Fruit fly (Drosophila melanogaster) ovary, adult (tissue): ENCODE results near the gene CLIP-190.

Experiments
- CG17801 ChIP-seq: fragments of 200-800 bp; optimal IDR thresholded peaks from 2 replicates; lab custom pipeline; 2019; ENCODE audit warnings: missing biosample characterization, mild to moderate bottlenecking, missing genetic modification characterization, moderate library complexity; ENCODE audit not compliant: partially characterized antibody

The CLIP-190 gene

DNA sequence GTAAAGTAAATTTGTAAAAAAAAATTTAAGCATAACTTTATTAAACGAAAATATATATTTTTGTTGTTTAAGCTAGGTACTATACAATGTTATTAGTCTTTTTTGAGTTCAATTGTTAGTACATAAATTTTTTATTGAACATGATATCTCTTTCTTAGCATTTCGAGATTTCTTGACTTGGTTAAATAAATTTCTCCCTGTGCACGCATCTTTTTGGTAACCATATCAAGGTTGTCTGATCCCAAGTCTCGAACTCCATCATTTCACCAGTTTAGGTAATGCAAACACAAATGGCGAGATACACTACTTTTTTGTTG lies 46.8 kb downstream of the CLIP-190 start:
- TF ChIP-seq CG17801 (GFP tag; lab: Kevin White, UChicago) = no peak

DNA sequence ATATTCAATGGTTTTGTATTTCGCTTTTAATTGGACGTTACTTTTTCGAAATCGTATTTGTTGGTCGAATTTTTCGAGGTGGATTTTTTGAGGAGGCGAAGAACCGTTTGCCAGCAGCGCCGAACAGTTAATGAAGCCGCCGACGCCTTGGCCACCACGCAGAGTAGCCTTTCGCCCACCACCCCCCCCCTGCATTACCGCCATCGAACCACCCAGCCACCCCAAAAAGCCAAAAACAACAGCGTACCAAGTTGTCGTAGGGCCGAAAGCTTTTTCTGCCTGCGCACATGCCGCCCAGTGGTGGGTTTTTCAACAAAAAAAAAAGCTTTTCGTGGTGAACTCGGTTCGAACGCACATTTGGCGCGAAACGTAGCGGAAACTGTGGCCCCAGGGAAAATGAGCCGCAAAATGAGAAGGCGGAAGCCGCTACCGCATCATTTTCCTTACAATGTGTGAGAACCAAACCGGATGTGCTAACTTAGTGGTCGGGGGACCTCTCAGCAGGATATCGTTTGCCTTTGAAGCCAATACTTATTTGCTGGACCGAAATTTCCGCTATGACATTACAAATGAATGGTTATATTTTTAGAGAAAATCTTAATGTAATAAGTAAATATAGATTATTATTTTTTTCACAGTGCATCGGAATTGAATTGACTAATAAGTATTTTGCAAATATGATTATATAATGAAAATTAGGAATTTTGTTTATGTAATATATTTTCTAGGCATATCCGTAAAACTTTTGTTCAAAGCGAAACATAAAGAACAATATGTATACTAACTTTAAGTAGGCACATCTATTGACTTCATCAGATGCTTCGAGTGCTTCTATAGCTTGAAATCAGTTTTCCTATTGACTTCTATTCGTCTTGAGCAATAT lies 48.8 kb downstream of the CLIP-190 start, which contains the start of the genes Dif and CG5043:
Dif (minus strand) TSS at position 132 of the 883 bp plus-strand sequence.
CG5043 (plus strand) TSS at position 833 of the 883 bp plus-strand sequence.
- TF ChIP-seq CG17801 (GFP tag; lab: Kevin White, UChicago) = no peak

DNA sequence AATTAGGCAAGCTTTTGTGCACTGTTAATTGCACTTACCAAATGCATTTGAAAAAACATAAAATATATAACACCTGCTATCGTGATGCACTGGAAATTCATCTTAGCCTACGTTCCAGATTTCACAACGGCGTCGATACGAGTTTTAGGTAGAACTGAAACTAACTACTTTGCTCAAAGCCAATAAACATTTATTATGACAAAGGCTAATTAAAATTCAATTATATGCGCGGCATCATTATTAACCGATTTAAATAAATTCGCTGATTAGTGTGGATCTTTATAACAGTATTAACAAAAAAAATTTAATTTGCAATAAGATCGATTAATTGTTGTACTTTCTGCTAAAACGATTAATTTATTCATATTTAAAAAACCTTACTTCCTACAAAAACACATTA lies 52.0 kb downstream of the CLIP-190 start, which contains the start of gene CG33928:
CG33928 (minus strand) TSS at position 101 of the 400 bp plus-strand sequence.
- TF ChIP-seq CG17801 (GFP tag; lab: Kevin White, UChicago) = no peak

DNA sequence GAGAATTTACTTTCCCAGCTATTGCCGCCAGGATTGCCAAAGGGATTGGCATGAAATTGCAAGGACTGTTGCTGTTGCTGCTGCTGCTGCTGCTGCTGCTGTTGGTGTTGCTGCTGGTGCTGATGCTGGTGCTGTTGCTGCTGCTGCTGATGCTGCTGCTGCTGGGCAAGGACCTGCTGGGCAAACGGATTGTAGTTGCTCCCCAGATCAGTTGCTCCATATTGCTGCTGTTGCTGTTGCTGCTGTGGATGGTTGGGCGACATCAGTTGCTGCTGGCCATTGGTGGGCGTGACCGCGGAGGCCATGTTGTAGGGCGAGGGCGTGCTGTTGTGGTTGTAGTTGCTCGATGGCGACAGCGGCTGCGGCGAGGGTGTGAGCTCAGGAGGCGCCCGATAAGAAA lies 53.1 kb downstream of the CLIP-190 start:
- no peak for TF ChIP-seq CG17801 (GFP tag; lab: Kevin White, UChicago)

DNA sequence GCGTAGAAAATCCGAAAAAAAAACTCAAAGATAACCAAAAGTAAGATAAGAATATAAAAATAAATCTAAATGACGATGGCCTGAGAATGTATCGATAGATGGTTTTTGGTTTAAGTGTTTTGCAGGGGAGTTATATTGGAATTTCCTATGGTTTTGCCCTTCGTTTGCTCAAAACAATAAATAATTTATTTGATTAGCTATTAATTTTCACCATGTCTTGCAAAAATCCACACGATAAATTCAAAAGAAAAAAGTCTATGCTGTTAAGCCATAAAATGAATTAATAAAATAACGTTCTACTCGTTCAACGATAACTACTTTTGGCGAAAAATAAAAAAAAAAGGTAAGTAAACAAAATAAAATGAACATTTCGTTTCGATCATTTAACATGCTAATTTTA lies 62.6 kb downstream of the CLIP-190 start:
- TF ChIP-seq CG17801 (GFP tag; lab: Kevin White, UChicago) = no peak

DNA sequence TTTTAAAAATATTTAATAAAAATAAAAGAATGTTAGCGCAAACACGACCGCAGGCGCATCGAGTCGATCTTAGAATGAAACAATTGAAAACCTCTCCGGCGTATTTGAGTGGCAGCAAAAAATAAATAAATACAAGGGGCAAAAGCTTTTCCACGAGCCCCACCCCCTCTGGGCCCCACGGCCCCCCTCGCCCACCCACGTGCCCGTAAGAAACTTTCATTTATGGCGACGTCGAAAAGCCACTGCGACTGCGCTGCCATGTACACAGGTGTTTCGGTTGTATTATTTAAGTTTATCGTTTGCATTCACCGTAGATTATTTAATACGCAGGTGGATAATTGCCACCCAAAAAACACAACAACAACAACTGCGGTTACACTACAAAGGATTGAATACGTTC lies 63.9 kb downstream of the CLIP-190 start:
- no peak for TF ChIP-seq CG17801 (GFP tag; lab: Kevin White, UChicago)

DNA sequence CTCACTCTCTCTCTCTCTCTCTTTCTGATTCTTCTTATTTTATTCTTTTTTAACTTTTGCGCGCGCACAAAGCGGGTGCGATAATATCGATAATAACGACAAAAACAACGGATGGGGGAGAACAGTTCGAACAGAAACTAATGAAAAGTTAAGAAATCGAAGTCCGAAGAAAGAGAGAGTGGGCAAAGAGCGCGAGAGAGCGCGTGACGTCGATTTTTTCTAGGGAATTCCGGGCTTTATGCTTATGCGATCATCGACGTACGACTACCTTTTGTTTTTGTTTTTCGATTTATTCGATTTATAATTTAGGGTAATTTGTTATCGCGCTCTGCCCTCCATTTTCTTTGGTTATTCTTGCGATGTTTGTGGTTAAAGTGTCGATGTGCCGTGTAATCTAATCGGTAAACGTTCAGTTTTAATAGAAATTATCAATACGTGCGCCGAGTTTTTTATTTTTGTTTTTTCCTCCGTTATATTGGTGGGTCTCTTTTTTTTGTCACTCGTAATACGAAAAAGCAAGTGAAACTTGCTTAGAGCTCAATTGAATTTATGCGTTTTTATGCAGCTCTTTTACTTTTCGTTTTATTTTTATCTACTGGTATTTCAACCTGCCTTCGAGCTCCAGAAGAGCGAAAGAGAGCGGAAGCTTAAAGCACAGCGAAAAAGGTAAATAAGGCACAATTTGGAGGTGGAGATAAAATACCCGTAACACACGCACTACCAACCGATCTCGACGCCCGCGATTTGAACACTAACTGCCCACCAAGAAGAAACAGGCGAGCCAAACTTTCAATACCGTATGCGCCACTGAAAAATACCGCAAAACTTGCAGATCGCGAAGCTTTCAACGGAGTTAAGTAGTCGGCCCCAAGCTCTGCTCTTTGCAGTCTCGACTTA lies 65.4 kb downstream of the CLIP-190 start, which contains the start of gene dl:
dl (minus strand) TSS at position 757 of the 897 bp plus-strand sequence.
- TF ChIP-seq CG17801 (GFP tag; lab: Kevin White, UChicago) = no peak

DNA sequence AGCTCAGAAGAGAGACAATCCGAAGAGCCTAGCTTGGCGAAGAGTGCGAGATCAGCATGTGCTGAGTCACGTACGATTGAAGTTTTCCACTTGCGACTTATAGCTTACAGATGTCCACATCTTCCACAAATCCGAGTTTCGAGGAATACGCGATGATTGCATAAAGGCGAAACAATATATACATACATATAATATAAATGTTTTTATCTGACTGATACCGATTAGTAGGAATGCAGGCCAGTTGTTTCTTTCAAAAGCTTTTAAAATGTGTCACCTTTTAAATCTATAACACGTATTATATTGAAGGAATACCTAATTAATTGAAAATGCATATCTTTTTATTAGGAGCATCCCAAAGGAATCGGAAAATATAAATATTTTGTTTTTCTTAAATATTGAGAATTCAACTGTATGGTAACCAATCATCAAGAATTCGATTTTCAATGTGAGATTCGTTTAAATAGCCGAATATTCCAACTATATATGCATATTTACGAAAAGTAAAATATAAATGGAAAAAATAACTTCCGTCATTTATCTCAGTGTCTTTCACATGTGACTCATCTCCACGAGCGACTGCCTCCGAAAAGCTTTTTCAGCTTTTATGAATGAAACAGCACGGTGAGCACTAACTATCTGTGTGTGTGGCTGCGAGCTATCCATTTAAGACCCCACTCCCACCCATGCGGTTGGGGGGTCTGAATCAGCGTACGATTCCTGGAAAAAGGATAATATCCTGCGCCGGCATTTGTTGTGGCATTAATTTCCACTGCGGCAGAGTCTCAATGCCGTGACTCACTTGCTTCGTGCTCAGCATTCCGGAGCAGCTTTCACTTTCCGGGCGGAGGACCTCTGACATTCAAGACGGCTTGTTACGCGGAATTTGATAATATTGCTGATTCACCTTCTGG lies 66.3 kb downstream of the CLIP-190 start:
- TF ChIP-seq CG17801 (GFP tag; lab: Kevin White, UChicago) = peak; percentile 19

DNA sequence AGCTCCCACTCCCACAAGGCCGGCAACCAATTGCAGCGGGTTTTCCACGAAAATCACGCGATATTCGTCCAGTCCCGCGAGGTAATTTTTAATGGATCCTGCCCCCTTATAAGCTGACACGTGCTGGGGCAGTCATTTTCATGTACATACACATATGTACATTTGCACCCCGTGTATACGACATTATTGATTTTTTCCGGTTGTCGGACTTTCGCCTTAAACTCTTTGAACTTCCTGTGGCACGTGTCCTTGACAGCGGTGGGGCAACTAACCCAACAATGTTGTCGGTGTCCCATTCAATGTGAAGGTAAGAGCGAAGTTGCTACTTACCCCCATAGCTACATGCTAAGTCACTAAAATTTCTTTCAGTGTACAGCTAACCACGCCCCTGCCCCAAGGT lies 67.6 kb downstream of the CLIP-190 start:
- TF ChIP-seq CG17801 (GFP tag; lab: Kevin White, UChicago) = no peak

DNA sequence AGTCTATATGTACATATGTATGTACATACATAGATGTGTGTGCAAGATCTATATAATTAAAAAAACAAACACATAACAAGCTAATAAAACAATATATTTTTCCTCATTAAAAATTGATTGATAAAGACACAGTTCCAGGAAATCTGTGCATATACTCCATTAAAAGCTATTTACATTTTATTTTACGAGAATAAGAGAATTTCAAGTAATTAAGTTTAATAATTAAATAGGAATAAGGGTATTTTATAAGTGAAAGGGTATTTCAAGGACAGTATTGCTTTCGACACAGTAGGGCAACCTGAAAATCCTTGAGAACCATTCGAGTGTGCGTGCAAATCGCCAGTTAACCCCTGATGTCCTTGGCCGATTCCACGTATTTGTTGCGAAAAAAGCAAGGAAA lies 68.1 kb downstream of the CLIP-190 start, which contains the start of gene CG5050:
CG5050 (plus strand) TSS at position 301 of the 400 bp plus-strand sequence.
- no peak for TF ChIP-seq CG17801 (GFP tag; lab: Kevin White, UChicago)

DNA sequence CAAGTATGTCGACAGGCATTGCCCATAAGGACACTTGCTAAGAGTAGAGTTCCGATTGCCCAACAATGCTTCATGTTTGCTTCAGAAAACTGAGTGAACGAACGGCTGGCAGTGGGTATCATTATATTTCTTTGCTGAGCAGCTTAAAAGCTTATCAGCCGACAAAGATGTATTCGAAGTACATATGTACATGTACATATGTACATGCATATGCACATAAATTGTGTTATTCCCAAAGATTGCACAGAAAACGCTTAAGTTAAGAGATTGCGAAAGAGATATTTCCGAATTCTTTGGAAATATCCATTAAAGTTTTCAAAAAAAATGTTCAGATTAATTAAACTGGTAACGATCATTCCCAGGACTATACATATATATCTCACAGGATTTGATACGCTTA lies 71.3 kb downstream of the CLIP-190 start, which contains the start of gene SPH93:
SPH93 (minus strand) TSS at position 101 of the 400 bp plus-strand sequence.
- no peak for TF ChIP-seq CG17801 (GFP tag; lab: Kevin White, UChicago)

DNA sequence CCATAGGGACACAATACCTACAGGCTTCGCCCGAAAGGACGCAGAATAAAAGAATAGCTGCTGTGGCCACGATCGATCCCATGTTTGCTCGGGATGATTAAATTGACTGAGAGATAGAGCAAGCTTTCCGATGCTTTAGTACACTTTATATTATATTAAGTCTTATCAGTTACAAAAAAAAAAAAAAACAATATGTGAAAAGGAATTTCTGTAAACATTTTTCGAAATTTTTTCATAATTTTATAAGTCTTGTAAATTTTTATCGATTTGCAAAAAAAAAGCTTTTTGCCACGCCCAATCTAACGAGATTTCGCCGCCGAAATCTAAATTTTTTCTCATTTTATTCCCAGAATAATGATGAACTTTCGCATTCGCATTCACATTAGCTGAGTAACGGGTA lies 73.4 kb downstream of the CLIP-190 start, which contains the start of gene CG18563:
CG18563 (minus strand) TSS at position 101 of the 400 bp plus-strand sequence.
- TF ChIP-seq CG17801 (GFP tag; lab: Kevin White, UChicago) = no peak
